Fruit fly (Drosophila melanogaster): Measurements from ENCODE around the gene CG9902.

Gene CG9902

dm6 chrX:16579978-16580377, 32.7 kb upstream of the CG9902 start (continued):
- TF ChIP-seq fd85E (GFP tag; optimal IDR thresholded peaks at IDR 0.05) (no peak), CG10631 (GFP tag; optimal IDR thresholded peaks at IDR 0.05) (peak; percentile 9), eg (GFP tag; IDR thresholded peaks at IDR 0.05) (no peak), pdm3 (GFP tag; optimal IDR thresholded peaks at IDR 0.05) (peak; percentile 6), CG3032 (tag; optimal IDR thresholded peaks at IDR 0.05) (peak; percentile 31), CG6808 (GFP tag; optimal IDR thresholded peaks at IDR 0.05) (peak; percentile 15), dsx (GFP tag; optimal IDR thresholded peaks at IDR 0.05; ENCODE audit: poor library complexity, severe bottlenecking) (no peak)

dm6 chrX:16575097-16575496, 27.8 kb upstream of the CG9902 start:
- TF ChIP-seq ss (GFP tag; optimal IDR thresholded peaks at IDR 0.05) (peak in 1 of 2 experiments; percentile 14), Sox14 (GFP tag; optimal IDR thresholded peaks at IDR 0.05) (no peak)

DNA sequence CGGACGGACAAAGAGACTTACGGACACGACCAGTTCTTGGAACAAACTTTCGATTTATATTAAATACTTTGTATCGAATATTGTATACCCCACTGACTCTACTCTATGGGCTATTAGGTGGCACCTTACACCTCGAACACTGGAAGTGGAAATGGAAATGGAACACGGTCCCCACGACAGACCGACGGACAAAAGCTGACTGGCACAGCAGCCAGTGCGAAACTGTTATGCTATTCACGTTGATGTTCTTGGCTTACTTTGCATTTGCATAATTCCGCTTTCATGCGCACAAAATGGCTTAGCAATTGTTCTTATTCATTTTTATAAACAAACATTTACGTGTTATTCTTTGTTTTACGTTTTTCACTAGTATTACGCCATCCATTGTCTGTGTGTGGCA, 26.8 kb upstream of the CG9902 start:
- TF ChIP-seq Lpt (GFP tag; optimal IDR thresholded peaks at IDR 0.05) = no peak
- TF ChIP-seq net (GFP tag; optimal IDR thresholded peaks at IDR 0.05) = no peak
- TF ChIP-seq CG9139 (GFP tag; optimal IDR thresholded peaks at IDR 0.05) = no peak
- TF ChIP-seq CG6808 (GFP tag; optimal IDR thresholded peaks at IDR 0.05) = no peak
- TF ChIP-seq Hr38 (GFP tag; optimal IDR thresholded peaks at IDR 0.05) = no peak
- no peak for TF ChIP-seq dsx (GFP tag; optimal IDR thresholded peaks at IDR 0.05; ENCODE audit: poor library complexity, severe bottlenecking)
- TF ChIP-seq CG7368 (GFP tag; optimal IDR thresholded peaks at IDR 0.05) = no peak
- no peak for TF ChIP-seq CG11762 (GFP tag; optimal IDR thresholded peaks at IDR 0.05; ENCODE audit: insufficient read depth)
- TF ChIP-seq CG3032 (tag; optimal IDR thresholded peaks at IDR 0.05) = no peak
- TF ChIP-seq lz (GFP tag; optimal IDR thresholded peaks at IDR 0.05) = no peak
- TF ChIP-seq acj6 (GFP tag; optimal IDR thresholded peaks at IDR 0.05) = no peak
- TF ChIP-seq CG6276 (GFP tag; optimal IDR thresholded peaks at IDR 0.05) = no peak

DNA sequence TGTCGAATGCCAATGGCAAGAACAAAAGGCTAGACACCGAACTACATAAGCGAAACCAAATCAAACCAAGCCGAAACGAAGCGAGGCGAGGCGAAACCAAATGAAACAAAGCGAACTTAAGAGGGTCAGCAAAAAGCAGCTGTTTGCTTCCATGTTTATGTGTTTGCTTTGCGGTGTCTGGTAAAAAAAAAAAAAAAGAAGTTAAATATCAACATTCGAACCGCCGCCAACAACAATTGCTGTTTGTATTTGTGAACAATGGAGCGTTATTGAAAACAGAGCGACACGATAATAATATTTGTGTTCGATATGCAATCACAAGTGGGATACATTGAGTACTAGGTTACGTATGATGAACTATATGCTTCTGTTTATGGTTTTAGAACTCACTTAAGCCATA, 26.3 kb upstream of the CG9902 start:
- TF ChIP-seq net (GFP tag; optimal IDR thresholded peaks at IDR 0.05) (peak; percentile 8), CG11902 (GFP tag; optimal IDR thresholded peaks at IDR 0.05) (no peak), topi (GFP tag; optimal IDR thresholded peaks at IDR 0.05) (no peak), fd59A (GFP tag; optimal IDR thresholded peaks at IDR 0.05) (peak; percentile 17), spab (GFP tag; optimal IDR thresholded peaks at IDR 0.05) (no peak), CG32006 (GFP tag; optimal IDR thresholded peaks at IDR 0.05) (no peak), Ets21C (GFP tag; optimal IDR thresholded peaks at IDR 0.05) (no peak), dac (GFP tag; optimal IDR thresholded peaks at IDR 0.05) (no peak), CG15336 (GFP tag; IDR thresholded peaks at IDR 0.05) (no peak), esn (GFP tag; optimal IDR thresholded peaks at IDR 0.05) (peak; percentile 31), CG8632 (GFP tag; optimal IDR thresholded peaks at IDR 0.05) (no peak), fkh (GFP tag; optimal IDR thresholded peaks at IDR 0.05) (peak; percentile 78), lz (GFP tag; optimal IDR thresholded peaks at IDR 0.05) (no peak), CG10669 (GFP tag; optimal IDR thresholded peaks at IDR 0.05) (peak; percentile 30), salr (GFP tag; optimal IDR thresholded peaks at IDR 0.05) (no peak), Hr39 (GFP tag; optimal IDR thresholded peaks at IDR 0.05) (no peak), CG8319 (GFP tag; optimal IDR thresholded peaks at IDR 0.05) (no peak), CG4318 (GFP tag; optimal IDR thresholded peaks at IDR 0.05) (no peak), CG9139 (GFP tag; optimal IDR thresholded peaks at IDR 0.05) (no peak), CG7368 (GFP tag; optimal IDR thresholded peaks at IDR 0.05) (peak; percentile 28), Sox102F (GFP tag; optimal IDR thresholded peaks at IDR 0.05) (peak; percentile 19), CG16779 (tag; optimal IDR thresholded peaks at IDR 0.05) (peak; percentile 13), CG8119 (GFP tag; IDR thresholded peaks at IDR 0.05) (no peak), CG3919 (GFP tag; optimal IDR thresholded peaks at IDR 0.05) (peak; percentile 4), CG1621 (tag; optimal IDR thresholded peaks at IDR 0.05) (no peak), CG6163 (GFP tag; IDR thresholded peaks at IDR 0.05) (peak; percentile 61), Hr4 (GFP tag; optimal IDR thresholded peaks at IDR 0.05) (no peak), Hr38 (GFP tag; optimal IDR thresholded peaks at IDR 0.05) (no peak), Ets96B (tag; optimal IDR thresholded peaks at IDR 0.05) (no peak), CG6276 (GFP tag; optimal IDR thresholded peaks at IDR 0.05) (no peak), CG10631 (GFP tag; optimal IDR thresholded peaks at IDR 0.05) (peak; percentile 7), fd85E (GFP tag; optimal IDR thresholded peaks at IDR 0.05) (no peak), Sox14 (GFP tag; optimal IDR thresholded peaks at IDR 0.05) (no peak), Eip93F (GFP tag; optimal IDR thresholded peaks at IDR 0.05) (no peak), Eip78C (GFP tag) (peak; percentile 75), cyc (GFP tag; optimal IDR thresholded peaks at IDR 0.05) (no peak)

Measured in whole organism, prepupa.